Worm (Caenorhabditis elegans) whole organism, young adult: ENCODE data around the gene C50H2.13.

Experiments used
- F52B5.7 ChIP-seq: sonication (generic microtip); optimal IDR thresholded peaks from 2 replicates; lab custom pipeline; 2016; ENCODE audit warnings: mild to moderate bottlenecking, missing genetic modification characterization, missing compliant biosample characterization
- Y53G8AR.9 ChIP-seq: fragments of 200-800 bp; sonication (Bioruptor generic); conservative IDR thresholded peaks from 2 replicates; pipeline ENCODE4 v1.3.6; 2022; ENCODE audit warnings: missing genetic modification reagents, missing genetic modification characterization, missing compliant biosample characterization
- Y67H2A.10 ChIP-seq: fragments of 200-800 bp; sonication (Bioruptor generic); conservative IDR thresholded peaks from 2 replicates; pipeline ENCODE4 v1.3.6; 2022; ENCODE audit warnings: missing genetic modification reagents, missing genetic modification characterization, missing compliant biosample characterization
- aptf-2 ChIP-seq: fragments of 200-800 bp; sonication (Bioruptor generic); conservative IDR thresholded peaks from 2 replicates; pipeline ENCODE4 v1.3.6; 2022; ENCODE audit warnings: missing genetic modification reagents, missing genetic modification characterization, missing compliant biosample characterization
- egl-44 ChIP-seq: fragments of 200-800 bp; sonication (Bioruptor generic); IDR thresholded peaks from 2 replicates; pipeline ENCODE4 v1.3.6; 2022; ENCODE audit warnings: missing genetic modification reagents, missing genetic modification characterization, missing compliant biosample characterization
- egrh-3 ChIP-seq: fragments of 200-800 bp; sonication (Bioruptor generic); IDR thresholded peaks from 2 replicates; pipeline ENCODE4 v1.3.6; 2022; ENCODE audit warnings: missing genetic modification reagents, missing genetic modification characterization, missing compliant biosample characterization
- lin-40 ChIP-seq: sonication (generic microtip); optimal IDR thresholded peaks from 2 replicates; lab custom pipeline; 2016; ENCODE audit warnings: missing genetic modification characterization, mild to moderate bottlenecking, missing compliant biosample characterization, missing genotype, missing genetic modification reagents
- mxl-1 ChIP-seq: sonication (generic microtip); optimal IDR thresholded peaks from 2 replicates; lab custom pipeline; 2016; ENCODE audit warnings: missing genetic modification characterization, missing compliant biosample characterization
- nhr-90 ChIP-seq: sonication (generic microtip); optimal IDR thresholded peaks from 2 replicates; lab custom pipeline; 2016; ENCODE audit warnings: missing genotype, mild to moderate bottlenecking, missing genetic modification characterization, missing compliant biosample characterization
- pha-4 ChIP-seq: fragments of 150-350 bp; sonication (generic microtip); optimal IDR thresholded peaks from 2 replicates; lab custom pipeline; 2014; ENCODE audit warnings: missing biosample characterization, missing genetic modification reagents, missing genetic modification characterization
- unc-130 ChIP-seq: sonication (generic microtip); optimal IDR thresholded peaks from 2 replicates; lab custom pipeline; 2016; ENCODE audit warnings: missing genetic modification reagents, missing genetic modification characterization, missing compliant biosample characterization
- unc-62 ChIP-seq: fragments of 150-350 bp; optimal IDR thresholded peaks from 2 replicates; lab custom pipeline; 2014; ENCODE audit warnings: missing biosample characterization, missing genetic modification reagents, missing genetic modification characterization

- TF ChIP-seq egl-44 (GFP tag; lab: Robert Waterston, UW), result no peak
- TF ChIP-seq F52B5.7 (tag; lab: Kevin White, UChicago), result no peak
- no peak for TF ChIP-seq nhr-90 (tag; lab: Kevin White, UChicago)
- no peak for TF ChIP-seq lin-40 (tag; lab: Kevin White, UChicago)
- no peak for TF ChIP-seq Y67H2A.10
- no peak for TF ChIP-seq unc-62
- TF ChIP-seq aptf-2 (GFP tag; lab: Robert Waterston, UW), result no peak
- no peak for TF ChIP-seq Y53G8AR.9 (GFP tag; lab: Robert Waterston, UW)
- no peak for TF ChIP-seq pha-4 (tag; lab: Kevin White, UChicago)
- no peak for TF ChIP-seq unc-130 (GFP tag; lab: Kevin White, UChicago)
- no peak for TF ChIP-seq egrh-3 (GFP tag; lab: Robert Waterston, UW)
- TF ChIP-seq mxl-1 (tag; lab: Kevin White, UChicago), result no peak
Measured at ce11 chrV:9915021-9915420, 11.3 kb upstream of the C50H2.13 start, which contains the start of gene mec-9.
